Fruit fly (Drosophila melanogaster) whole organism, wandering third instar larva: ENCODE data around the gene CG18622.

Source experiments
- CrebA ChIP-seq: fragments of 200-800 bp; sonication (Bioruptor generic); optimal IDR thresholded peaks from 2 replicates; lab custom pipeline; 2016; ENCODE audit warnings: missing biosample characterization, mild to moderate bottlenecking, missing genetic modification characterization, borderline replicate concordance
- Dfd ChIP-seq: fragments of >200 bp; optimal IDR thresholded peaks from 2 replicates; lab custom pipeline; 2017; ENCODE audit warnings: missing biosample characterization, missing genetic modification characterization
- Dif ChIP-seq: fragments of 200-275, 200-300 bp; sonication (Bioruptor generic); optimal IDR thresholded peaks from 2 replicates; lab custom pipeline; 2018; ENCODE audit warnings: missing biosample characterization, missing genetic modification characterization; ENCODE audit not compliant: partially characterized antibody
- GATAd ChIP-seq: sonication (Bioruptor generic); optimal IDR thresholded peaks from 2 replicates; lab custom pipeline; 2016; ENCODE audit warnings: missing biosample characterization, missing genetic modification characterization
- Myc ChIP-seq: fragments of >200 bp; optimal IDR thresholded peaks from 2 replicates; lab custom pipeline; 2017
- N ChIP-seq: fragments of >200 bp; optimal IDR thresholded peaks from 2 replicates; lab custom pipeline; 2018; ENCODE audit warnings: missing biosample characterization, missing external identifiers, missing genetic modification characterization
- Sp1 ChIP-seq: fragments of 200-800 bp; sonication (Bioruptor generic); optimal IDR thresholded peaks from 3 replicates; lab custom pipeline; 2019; ENCODE audit warnings: missing biosample characterization, mild to moderate bottlenecking, missing genetic modification characterization, moderate library complexity
- dsf ChIP-seq: sonication (Bioruptor generic); optimal IDR thresholded peaks from 2 replicates; lab custom pipeline; 2016; ENCODE audit warnings: missing biosample characterization, missing genetic modification characterization, borderline replicate concordance
- ey ChIP-seq: fragments of 200-800 bp; sonication (Bioruptor generic); optimal IDR thresholded peaks from 2 replicates; lab custom pipeline; 2016; ENCODE audit warnings: missing biosample characterization, missing genetic modification characterization
- h ChIP-seq: fragments of 200-800 bp; sonication (Bioruptor generic); optimal IDR thresholded peaks from 3 replicates; lab custom pipeline; 2016; ENCODE audit warnings: missing biosample characterization, mild to moderate bottlenecking, missing genetic modification characterization
- lola ChIP-seq: fragments of >200 bp; optimal IDR thresholded peaks from 2 replicates; lab custom pipeline; 2017; ENCODE audit warnings: missing biosample characterization, missing genetic modification characterization
- usp ChIP-seq: fragments of >200 bp; optimal IDR thresholded peaks from 2 replicates; lab custom pipeline; 2017; ENCODE audit warnings: missing biosample characterization, missing genetic modification characterization

DNA sequence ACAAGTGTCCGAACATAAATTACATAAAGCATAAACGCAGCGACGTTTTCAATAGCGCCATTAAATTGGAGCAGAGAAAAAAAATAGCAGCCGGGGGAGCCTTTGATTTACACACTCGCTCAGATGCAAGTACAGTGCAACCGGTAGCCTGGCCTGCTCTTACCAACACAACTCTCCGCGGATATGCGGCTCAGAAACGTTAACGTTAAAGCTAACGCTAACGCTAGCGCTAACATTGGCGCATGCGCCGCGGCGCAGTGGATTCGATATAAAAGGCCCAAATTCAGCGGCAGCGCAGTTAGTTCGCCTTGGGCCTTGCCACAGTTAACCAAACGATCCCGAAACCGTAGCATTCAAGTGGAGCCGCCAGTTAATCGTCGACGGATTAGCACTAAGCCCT is 26.7 kb upstream of the CG18622 start, which contains the start of gene Pxd:
- TF ChIP-seq h (GFP tag; lab: Kevin White, UChicago) (no peak), dsf (no peak), lola (GFP tag; lab: Kevin White, UChicago) (no peak), GATAd (no peak), Myc (lab: Kevin White, UChicago) (no peak), ey (no peak), Sp1 (GFP tag; lab: Kevin White, UChicago) (no peak), CrebA (GFP tag; lab: Kevin White, UChicago) (no peak), N (GFP tag; lab: Kevin White, UChicago) (no peak), Dif (GFP tag; lab: Kevin White, UChicago) (no peak), usp (no peak), Dfd (GFP tag; lab: Kevin White, UChicago) (no peak)
